Worm (Caenorhabditis elegans) whole organism, late embryonic: Measurements from ENCODE around the gene R09D1.12.

Source experiments
- C08G9.2 ChIP-seq: sonication (generic microtip); optimal IDR thresholded peaks from 2 replicates; lab custom pipeline; 2016; ENCODE audit warnings: mild to moderate bottlenecking, missing genetic modification characterization, moderate library complexity, missing compliant biosample characterization
- F13H6.1 ChIP-seq: sonication (generic microtip); optimal IDR thresholded peaks from 2 replicates; lab custom pipeline; 2016; ENCODE audit warnings: missing genetic modification characterization, missing compliant biosample characterization
- K02D7.2 ChIP-seq: sonication (generic microtip); optimal IDR thresholded peaks from 2 replicates; lab custom pipeline; 2017; ENCODE audit warnings: mild to moderate bottlenecking, missing genetic modification characterization, missing compliant biosample characterization
- Y22D7AL.16 ChIP-seq: sonication (generic microtip); optimal IDR thresholded peaks from 2 replicates; lab custom pipeline; 2016; ENCODE audit warnings: missing genetic modification characterization, missing compliant biosample characterization
- ama-1 ChIP-seq: fragments of 150-350 bp; optimal IDR thresholded peaks from 2 replicates; lab custom pipeline; 2014
- ceh-2 ChIP-seq: sonication (generic microtip); optimal IDR thresholded peaks from 2 replicates; lab custom pipeline; 2016; ENCODE audit warnings: missing genotype, missing genetic modification characterization, missing compliant biosample characterization
- ceh-22 ChIP-seq: sonication (generic microtip); optimal IDR thresholded peaks from 2 replicates; lab custom pipeline; 2017; ENCODE audit warnings: missing biosample characterization, missing genetic modification characterization
- ceh-30 ChIP-seq: fragments of 150-350 bp; optimal IDR thresholded peaks from 2 replicates; lab custom pipeline; 2014; ENCODE audit warnings: missing biosample characterization, missing genetic modification characterization
- ceh-31 ChIP-seq: sonication (generic microtip); optimal IDR thresholded peaks from 2 replicates; lab custom pipeline; 2016; ENCODE audit warnings: missing genetic modification characterization, missing compliant biosample characterization
- ceh-48 ChIP-seq: sonication (generic microtip); optimal IDR thresholded peaks from 2 replicates; lab custom pipeline; 2016; ENCODE audit warnings: missing genetic modification characterization, inconsistent platforms, missing compliant biosample characterization
- ceh-6 ChIP-seq: fragments of 200-800 bp; sonication (Bioruptor generic); optimal IDR thresholded peaks from 2 replicates; lab custom pipeline; 2018; ENCODE audit warnings: mild to moderate bottlenecking, missing genetic modification characterization, missing compliant biosample characterization
- elt-2 ChIP-seq: sonication (generic microtip); optimal IDR thresholded peaks from 2 replicates; lab custom pipeline; 2016; ENCODE audit warnings: missing genetic modification reagents, missing genetic modification characterization, missing compliant biosample characterization
- fax-1 ChIP-seq: sonication (generic microtip); optimal IDR thresholded peaks from 2 replicates; lab custom pipeline; 2016; ENCODE audit warnings: missing genotype, missing genetic modification characterization, missing compliant biosample characterization
- fkh-6 ChIP-seq: sonication (generic microtip); optimal IDR thresholded peaks from 2 replicates; lab custom pipeline; 2016; ENCODE audit warnings: missing genetic modification characterization, missing compliant biosample characterization
- hlh-30 ChIP-seq: sonication (generic microtip); optimal IDR thresholded peaks from 2 replicates; lab custom pipeline; 2017; ENCODE audit warnings: antibody characterized with exemption, missing genetic modification characterization, missing compliant biosample characterization; ENCODE audit not compliant: insufficient read depth
- hlh-6 ChIP-seq: sonication (generic microtip); optimal IDR thresholded peaks from 2 replicates; lab custom pipeline; 2016; ENCODE audit warnings: missing genotype, missing genetic modification characterization, missing compliant biosample characterization
- lin-11 ChIP-seq: fragments of 200-800 bp; sonication (Bioruptor generic); optimal IDR thresholded peaks from 2 replicates; lab custom pipeline; 2018; ENCODE audit warnings: mild to moderate bottlenecking, missing genetic modification characterization, missing compliant biosample characterization
- nhr-11 ChIP-seq: fragments of 150-350 bp; optimal IDR thresholded peaks from 2 replicates; lab custom pipeline; 2014; ENCODE audit warnings: missing biosample characterization, missing genetic modification characterization
- nhr-232 ChIP-seq: sonication (generic microtip); optimal IDR thresholded peaks from 2 replicates; lab custom pipeline; 2016; ENCODE audit warnings: missing genetic modification characterization, missing compliant biosample characterization
- npax-4 ChIP-seq: sonication (generic microtip); optimal IDR thresholded peaks from 2 replicates; lab custom pipeline; 2016; ENCODE audit warnings: missing genetic modification characterization, missing compliant biosample characterization
- pag-3 ChIP-seq: sonication (generic microtip); optimal IDR thresholded peaks from 2 replicates; lab custom pipeline; 2016; ENCODE audit warnings: missing compliant biosample characterization, missing genetic modification characterization, borderline replicate concordance
- pax-1 ChIP-seq: fragments of 150-350 bp; optimal IDR thresholded peaks from 2 replicates; lab custom pipeline; 2014; ENCODE audit warnings: missing biosample characterization, missing genetic modification characterization
- pqm-1 ChIP-seq: sonication (generic microtip); optimal IDR thresholded peaks from 2 replicates; lab custom pipeline; 2016; ENCODE audit warnings: missing genetic modification characterization, missing compliant biosample characterization
- pros-1 ChIP-seq: fragments of 150-350 bp; optimal IDR thresholded peaks from 2 replicates; lab custom pipeline; 2014; ENCODE audit warnings: missing biosample characterization, missing genetic modification reagents, missing genetic modification characterization
- rnt-1 ChIP-seq: sonication (generic microtip); optimal IDR thresholded peaks from 2 replicates; lab custom pipeline; 2016; ENCODE audit warnings: missing genetic modification characterization, missing compliant biosample characterization
- sdc-2 ChIP-seq: sonication (generic microtip); optimal IDR thresholded peaks from 2 replicates; lab custom pipeline; 2016; ENCODE audit warnings: missing genotype, missing genetic modification characterization, missing compliant biosample characterization
- sox-2 ChIP-seq: fragments of 200-800 bp; sonication (Bioruptor generic); IDR thresholded peaks from 2 replicates; pipeline ENCODE4 v1.3.6; 2022; ENCODE audit warnings: missing genetic modification reagents, missing genetic modification characterization, missing compliant biosample characterization
- tbx-7 ChIP-seq: sonication (generic microtip); optimal IDR thresholded peaks from 2 replicates; lab custom pipeline; 2016; ENCODE audit warnings: missing genotype, missing genetic modification characterization, missing compliant biosample characterization
- unc-42 ChIP-seq: sonication (generic microtip); optimal IDR thresholded peaks from 2 replicates; lab custom pipeline; 2016; ENCODE audit warnings: missing genotype, missing genetic modification characterization, missing compliant biosample characterization
- unc-86 ChIP-seq: sonication (generic microtip); optimal IDR thresholded peaks from 2 replicates; lab custom pipeline; 2016; ENCODE audit warnings: missing genetic modification characterization, missing compliant biosample characterization
- ztf-16 ChIP-seq: sonication (generic microtip); optimal IDR thresholded peaks from 2 replicates; lab custom pipeline; 2017; ENCODE audit warnings: missing genetic modification characterization, missing compliant biosample characterization

Gene R09D1.12

DNA sequence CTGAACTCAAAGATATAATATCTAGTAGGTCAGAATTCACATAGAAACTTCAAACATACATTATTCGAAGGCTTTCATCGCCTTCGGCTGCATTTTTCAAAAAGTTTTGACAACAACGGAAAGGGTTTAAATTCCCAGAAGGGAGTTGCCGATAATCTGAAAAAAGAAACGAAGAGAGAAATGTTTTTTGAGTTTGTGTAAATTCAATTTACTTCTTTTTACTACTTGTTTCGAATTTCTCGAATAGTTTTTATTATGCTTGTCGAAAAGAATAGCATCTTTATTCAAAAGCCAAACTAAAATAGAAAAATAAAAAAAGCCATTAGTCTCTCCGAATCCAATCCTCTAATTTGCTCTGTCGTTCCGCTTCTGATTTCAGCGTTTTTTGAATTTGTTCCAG, 21.0 kb downstream of the R09D1.12 start:
- TF ChIP-seq ceh-6 (GFP tag; lab: Kevin White, UChicago) (no peak), pqm-1 (tag; lab: Kevin White, UChicago) (no peak)
- TF ChIP-seq, all 69 proteins: peak for 0

ce11 chrII:9427644-9428043, 24.4 kb downstream of the R09D1.12 start, which contains the start of gene M176.5:
M176.5 (minus strand) TSS chrII:9427744.
- no peak for TF ChIP-seq ztf-16 (tag; lab: Kevin White, UChicago)
- no peak for TF ChIP-seq K02D7.2 (tag; lab: Kevin White, UChicago)
- no peak for TF ChIP-seq nhr-11
- TF ChIP-seq hlh-30 (tag; lab: Kevin White, UChicago) = no peak
- no peak for TF ChIP-seq pros-1 (tag; lab: Kevin White, UChicago)
- no peak for TF ChIP-seq pag-3 (tag; lab: Kevin White, UChicago)
- TF ChIP-seq ceh-30 = no peak

- no peak for TF ChIP-seq unc-86 (tag; lab: Kevin White, UChicago)
- no peak for TF ChIP-seq C08G9.2 (tag; lab: Kevin White, UChicago)
- TF ChIP-seq sox-2 = no peak
These were observed 26.0 kb downstream of the R09D1.12 start, which contains the start of gene M176.10 for ce11 chrII:9426076-9426475. M176.10 (minus strand) TSS chrII:9426176.

- no peak for TF ChIP-seq ceh-22 (tag; lab: Kevin White, UChicago)
- TF ChIP-seq hlh-6 = no peak
- TF ChIP-seq ceh-48 (tag; lab: Kevin White, UChicago) = no peak
- TF ChIP-seq, all 69 proteins: peak for 0
These were observed 30.1 kb downstream of the R09D1.12 start, which contains the start of gene M176.11 for ce11 chrII:9421969-9422368. M176.11 (plus strand) TSS chrII:9422269.

DNA sequence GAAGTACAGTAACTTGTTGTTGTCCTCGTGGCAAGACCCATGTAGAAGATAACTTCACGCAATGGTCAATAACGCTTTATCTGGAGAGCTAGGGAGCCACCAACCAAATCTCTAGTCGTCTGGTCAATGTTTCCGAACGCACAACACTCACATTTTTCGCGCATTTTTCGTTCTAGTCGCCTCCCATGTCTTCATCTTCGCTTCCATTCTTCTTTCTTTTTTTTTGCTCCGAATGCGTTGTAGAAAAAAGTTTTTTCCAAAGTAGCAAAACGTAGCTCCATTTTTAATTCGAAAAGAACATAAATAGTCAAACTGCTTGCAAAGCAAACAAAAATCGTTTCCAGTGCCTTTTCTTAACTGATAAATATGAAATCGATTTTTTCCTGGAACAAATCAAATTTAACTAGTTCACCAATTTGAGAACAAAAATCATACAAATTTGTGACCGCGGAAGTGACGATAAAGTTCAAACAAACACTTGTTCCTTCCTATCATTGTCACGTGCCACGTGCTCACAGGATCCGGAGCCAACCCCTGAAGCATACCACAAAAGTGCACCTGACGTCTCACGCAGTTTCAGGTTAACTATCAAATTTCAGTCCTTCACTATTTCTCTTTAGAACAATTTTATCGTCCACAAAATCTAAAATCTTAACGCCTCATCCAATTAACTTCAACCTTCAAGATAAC, 33.1 kb downstream of the R09D1.12 start:
- TF ChIP-seq npax-4 (tag; lab: Kevin White, UChicago) (no peak), pax-1 (no peak), rnt-1 (tag; lab: Kevin White, UChicago) (no peak), lin-11 (tag; lab: Kevin White, UChicago) (no peak), Y22D7AL.16 (tag; lab: Kevin White, UChicago) (no peak), ama-1 (lab: Kevin White, UChicago) (no peak), ceh-2 (tag; lab: Kevin White, UChicago) (no peak), pag-3 (tag; lab: Kevin White, UChicago) (no peak), unc-42 (tag; lab: Kevin White, UChicago) (no peak), fax-1 (no peak), fkh-6 (tag; lab: Kevin White, UChicago) (no peak), tbx-7 (tag; lab: Kevin White, UChicago) (no peak), sdc-2 (no peak), F13H6.1 (no peak)
- TF ChIP-seq, all 69 proteins: peak for 0

ce11 chrII:9418065-9418567, 34.0 kb downstream of the R09D1.12 start, which contains the start of the genes M176.4 and M176.16:
M176.4 (plus strand) TSS chrII:9418365.
M176.16 (plus strand) TSS chrII:9418517.
- TF ChIP-seq elt-2 (tag; lab: Kevin White, UChicago) (peak; percentile 22), ceh-31 (tag; lab: Kevin White, UChicago) (no peak), nhr-232 (no peak)
